Worm (Caenorhabditis elegans) whole organism, L3 larva: ENCODE measurements around the gene rer-1.

Experiments used
- R02D3.7 ChIP-seq: fragments of 150-350 bp; optimal IDR thresholded peaks from 2 replicates; lab custom pipeline; 2014; ENCODE audit warnings: missing biosample characterization, missing genetic modification characterization
- ZK546.5 ChIP-seq: sonication (generic microtip); optimal IDR thresholded peaks from 2 replicates; lab custom pipeline; 2017; ENCODE audit warnings: missing biosample characterization, missing genetic modification characterization
- ama-1 ChIP-seq: fragments of 150-350 bp; optimal IDR thresholded peaks from 2 replicates; lab custom pipeline; 2018
- ceh-16 ChIP-seq: sonication (generic microtip); optimal IDR thresholded peaks from 2 replicates; lab custom pipeline; 2017; ENCODE audit warnings: missing biosample characterization, missing genetic modification characterization
- ceh-28 ChIP-seq: fragments of 150-350 bp; optimal IDR thresholded peaks from 2 replicates; lab custom pipeline; 2014; ENCODE audit warnings: missing biosample characterization, missing genetic modification reagents, missing genetic modification characterization
- egl-27 ChIP-seq: sonication (generic microtip); optimal IDR thresholded peaks from 4 replicates; lab custom pipeline; 2017; ENCODE audit warnings: missing biosample characterization, missing genetic modification reagents, missing genetic modification characterization
- egl-5 ChIP-seq: fragments of 150-350 bp; optimal IDR thresholded peaks from 2 replicates; lab custom pipeline; 2017; ENCODE audit warnings: missing biosample characterization, missing genetic modification reagents, missing genetic modification characterization, inconsistent platforms
- elt-1 ChIP-seq: fragments of 150-350 bp; optimal IDR thresholded peaks from 2 replicates; lab custom pipeline; 2014; ENCODE audit warnings: missing biosample characterization, missing genetic modification characterization
- elt-2 ChIP-seq: sonication (generic microtip); optimal IDR thresholded peaks from 2 replicates; lab custom pipeline; 2016; ENCODE audit warnings: missing genetic modification reagents, mild to moderate bottlenecking, missing genetic modification characterization, missing compliant biosample characterization
- elt-3 ChIP-seq, 3 experiments: fragments of 150-350 bp in 1 of 3; sonication (generic microtip) in 2 of 3; optimal IDR thresholded peaks; 2 replicates in 2 of 3; 4 replicates in 1 of 3; lab custom pipeline; 2014 to 2017; ENCODE audit warnings: missing biosample characterization in 3 of 3, missing genetic modification characterization in 3 of 3
- fkh-10 ChIP-seq: sonication (generic microtip); optimal IDR thresholded peaks from 2 replicates; lab custom pipeline; 2017; ENCODE audit warnings: missing biosample characterization, missing genetic modification reagents, missing genetic modification characterization
- fos-1 ChIP-seq: fragments of 150-350 bp; optimal IDR thresholded peaks from 2 replicates; lab custom pipeline; 2014; ENCODE audit warnings: missing biosample characterization, missing genetic modification characterization
- hmg-11 ChIP-seq: sonication (generic microtip); optimal IDR thresholded peaks from 2 replicates; lab custom pipeline; 2016; ENCODE audit warnings: missing genetic modification characterization, missing compliant biosample characterization
- lin-15B ChIP-seq: fragments of 150-350 bp; optimal IDR thresholded peaks from 2 replicates; lab custom pipeline; 2014; ENCODE audit warnings: missing biosample characterization, missing genetic modification characterization
- lin-39 ChIP-seq: fragments of 150-350 bp; optimal IDR thresholded peaks from 2 replicates; lab custom pipeline; 2018; ENCODE audit warnings: missing biosample characterization, missing genetic modification reagents, missing genetic modification characterization
- mdl-1 ChIP-seq: fragments of 150-350 bp; optimal IDR thresholded peaks from 2 replicates; lab custom pipeline; 2014; ENCODE audit warnings: missing biosample characterization, missing genetic modification characterization
- mml-1 ChIP-seq: fragments of 150-350 bp; sonication (generic microtip); optimal IDR thresholded peaks from 3 replicates; lab custom pipeline; 2014; ENCODE audit warnings: missing biosample characterization, missing genetic modification characterization
- nfya-1 ChIP-seq: sonication (generic microtip); optimal IDR thresholded peaks from 2 replicates; lab custom pipeline; 2017; ENCODE audit warnings: missing genetic modification characterization, mild to moderate bottlenecking, missing compliant biosample characterization, antibody characterized with exemption, moderate library complexity; ENCODE audit not compliant: insufficient read depth
- nhr-11 ChIP-seq: fragments of 150-350 bp; optimal IDR thresholded peaks from 2 replicates; lab custom pipeline; 2014; ENCODE audit warnings: missing biosample characterization, missing genetic modification characterization
- nhr-12 ChIP-seq: fragments of 150-350 bp; optimal IDR thresholded peaks from 2 replicates; lab custom pipeline; 2014; ENCODE audit warnings: missing biosample characterization, missing genetic modification characterization
- nhr-23 ChIP-seq: fragments of 150-350 bp; optimal IDR thresholded peaks from 2 replicates; lab custom pipeline; 2014; ENCODE audit warnings: missing biosample characterization, missing genetic modification reagents, missing genetic modification characterization
- nhr-237 ChIP-seq: fragments of 150-350 bp; optimal IDR thresholded peaks from 2 replicates; lab custom pipeline; 2014; ENCODE audit warnings: missing biosample characterization, missing genetic modification characterization
- nhr-43 ChIP-seq: sonication (generic microtip); optimal IDR thresholded peaks from 2 replicates; lab custom pipeline; 2016; ENCODE audit warnings: mild to moderate bottlenecking, missing genetic modification characterization, missing compliant biosample characterization; ENCODE audit not compliant: poor library complexity, severe bottlenecking
- nhr-76 ChIP-seq: fragments of 150-350 bp; sonication (generic microtip); optimal IDR thresholded peaks from 5 replicates; lab custom pipeline; 2014; ENCODE audit warnings: missing biosample characterization, missing genetic modification characterization
- nhr-77 ChIP-seq: fragments of 150-350 bp; optimal IDR thresholded peaks from 2 replicates; lab custom pipeline; 2014; ENCODE audit warnings: missing biosample characterization, missing genetic modification characterization
- pha-4 ChIP-seq: fragments of 150-350 bp; optimal IDR thresholded peaks from 2 replicates; lab custom pipeline; 2014; ENCODE audit warnings: missing biosample characterization, missing genetic modification reagents, missing genetic modification characterization
- pqm-1 ChIP-seq: fragments of 150-350 bp; optimal IDR thresholded peaks from 2 replicates; lab custom pipeline; 2017; ENCODE audit warnings: missing biosample characterization, missing genetic modification characterization, inconsistent platforms
- sea-2 ChIP-seq: fragments of 150-350 bp; sonication (generic microtip); optimal IDR thresholded peaks from 4 replicates; lab custom pipeline; 2014; ENCODE audit warnings: missing biosample characterization, missing genetic modification reagents, missing genetic modification characterization
- skn-1 ChIP-seq: fragments of 150-350 bp; optimal IDR thresholded peaks from 2 replicates; lab custom pipeline; 2014; ENCODE audit warnings: missing biosample characterization, missing genetic modification characterization
- snpc-4 ChIP-seq: fragments of 150-350 bp; optimal IDR thresholded peaks from 2 replicates; lab custom pipeline; 2014; ENCODE audit warnings: missing biosample characterization, missing genetic modification characterization
- tbx-2 ChIP-seq: sonication (generic microtip); optimal IDR thresholded peaks from 2 replicates; lab custom pipeline; 2016; ENCODE audit warnings: mild to moderate bottlenecking, missing genetic modification characterization, missing compliant biosample characterization
- unc-39 ChIP-seq: sonication (generic microtip); optimal IDR thresholded peaks from 4 replicates; lab custom pipeline; 2017; ENCODE audit warnings: missing biosample characterization, missing genetic modification characterization
- unc-62 ChIP-seq: fragments of 150-350 bp; sonication (generic microtip); optimal IDR thresholded peaks from 4 replicates; lab custom pipeline; 2014; ENCODE audit warnings: missing biosample characterization, missing genetic modification reagents, missing genetic modification characterization
- ztf-11 ChIP-seq: fragments of 150-350 bp; optimal IDR thresholded peaks from 2 replicates; lab custom pipeline; 2014; ENCODE audit warnings: missing biosample characterization, missing genetic modification characterization

Gene rer-1

ce11 chrII:8770675-8771074, 40.5 kb upstream of the rer-1 start, which contains the start of gene let-19:
let-19 (plus strand) TSS chrII:8770975.
- TF ChIP-seq nhr-237 (no peak), sea-2 (GFP tag; lab: Kevin White, UChicago) (no peak), ama-1 (no peak), nhr-23 (tag; lab: Kevin White, UChicago) (no peak), elt-2 (no peak), ZK546.5 (tag; lab: Kevin White, UChicago) (no peak), unc-39 (tag; lab: Kevin White, UChicago) (no peak), lin-15B (tag; lab: Kevin White, UChicago) (no peak), elt-3 (tag; optimal IDR thresholded peaks at IDR 0.05; lab: Kevin White, UChicago) (no peak), fos-1 (tag; lab: Kevin White, UChicago) (no peak), ztf-11 (tag; lab: Kevin White, UChicago) (no peak), ceh-28 (tag; lab: Kevin White, UChicago) (no peak), unc-62 (GFP tag; lab: Kevin White, UChicago) (no peak), mml-1 (tag; lab: Kevin White, UChicago) (no peak)

- TF ChIP-seq tbx-2 (tag; lab: Kevin White, UChicago): no peak
- TF ChIP-seq R02D3.7 (tag; lab: Kevin White, UChicago): no peak
- TF ChIP-seq ceh-16: no peak
- no peak for TF ChIP-seq elt-1
- TF ChIP-seq nhr-12 (tag; lab: Kevin White, UChicago): no peak
- TF ChIP-seq nhr-23 (tag; lab: Kevin White, UChicago): no peak
- TF ChIP-seq pha-4 (tag; lab: Kevin White, UChicago): no peak
- TF ChIP-seq sea-2 (GFP tag; lab: Kevin White, UChicago): no peak
Measured at ce11 chrII:8776504-8776903, 34.7 kb upstream of the rer-1 start.

ce11 chrII:8783451-8783967, 27.7 kb upstream of the rer-1 start, which contains the start of gene sgn-1:
sgn-1 (minus strand) TSS chrII:8783670.
- no peak for TF ChIP-seq ceh-28 (tag; lab: Kevin White, UChicago)
- TF ChIP-seq pha-4 (tag; lab: Kevin White, UChicago): no peak
- TF ChIP-seq elt-3 (tag; optimal IDR thresholded peaks at IDR 0.05; lab: Kevin White, UChicago): no peak
- no peak for TF ChIP-seq elt-2

- TF ChIP-seq hmg-11 (tag; lab: Kevin White, UChicago): peak; percentile 57
- peak; percentile 29 for TF ChIP-seq elt-2
- TF ChIP-seq lin-39 (tag; lab: Kevin White, UChicago): peak; percentile 67
- no peak for TF ChIP-seq nhr-77 (tag; lab: Kevin White, UChicago)
- TF ChIP-seq mdl-1 (tag; lab: Kevin White, UChicago): no peak
- peak; percentile 9 for TF ChIP-seq ceh-28 (tag; lab: Kevin White, UChicago)
- peak; percentile 94 for TF ChIP-seq ama-1
- no peak for TF ChIP-seq skn-1 (tag; lab: Kevin White, UChicago)
- TF ChIP-seq pha-4 (tag; lab: Kevin White, UChicago): peak; percentile 38
- no peak for TF ChIP-seq nhr-23 (tag; lab: Kevin White, UChicago)
- peak; percentile 32 for TF ChIP-seq pqm-1
- TF ChIP-seq nhr-43 (tag; lab: Kevin White, UChicago): peak; percentile 13
- no peak for TF ChIP-seq ztf-11 (tag; lab: Kevin White, UChicago)
- no peak for TF ChIP-seq ZK546.5 (tag; lab: Kevin White, UChicago)
- no peak for TF ChIP-seq egl-27
- TF ChIP-seq nfya-1 (tag; lab: Kevin White, UChicago): peak; percentile 81
Measured at ce11 chrII:8784235-8784928, 26.8 kb upstream of the rer-1 start.

ce11 chrII:8785875-8786274, 25.3 kb upstream of the rer-1 start:
- TF ChIP-seq nhr-11 (tag; lab: Kevin White, UChicago): peak; percentile 1
- TF ChIP-seq nhr-76 (tag; lab: Kevin White, UChicago): no peak
- TF ChIP-seq egl-27: no peak
- peak; percentile 78 for TF ChIP-seq hmg-11 (tag; lab: Kevin White, UChicago)
- no peak for TF ChIP-seq nhr-12 (tag; lab: Kevin White, UChicago)
- no peak for TF ChIP-seq lin-39 (tag; lab: Kevin White, UChicago)
- TF ChIP-seq fkh-10 (GFP tag; lab: Kevin White, UChicago): no peak
- TF ChIP-seq ama-1: peak; percentile 71
- TF ChIP-seq snpc-4 (tag; lab: Kevin White, UChicago): peak; percentile 38
- TF ChIP-seq nfya-1 (tag; lab: Kevin White, UChicago): peak; percentile 55
- TF ChIP-seq egl-5 (tag; lab: Kevin White, UChicago): peak; percentile 25
